Fruit fly (Drosophila melanogaster) whole organism, embryonic: Measurements from ENCODE around the gene CG4942.

Experiments used
- Aef1 ChIP-seq: fragments of 200-800 bp; sonication (Bioruptor generic); IDR thresholded peaks from 3 replicates; pipeline ENCODE4 v1.3.6; 2022; ENCODE audit warnings: missing biosample characterization, missing genetic modification characterization
- B-H2 ChIP-seq: fragments of 200-800 bp; sonication (Bioruptor generic); optimal IDR thresholded peaks from 2 replicates; lab custom pipeline; 2018; ENCODE audit warnings: missing biosample characterization, mild to moderate bottlenecking, missing genetic modification characterization
- Bdp1 ChIP-seq: fragments of 200-800 bp; sonication (Bioruptor generic); optimal IDR thresholded peaks from 3 replicates; lab custom pipeline; 2016; ENCODE audit warnings: missing biosample characterization, missing genetic modification characterization
- Bgb ChIP-seq: fragments of 200-800 bp; sonication (Bioruptor generic); IDR thresholded peaks from 2 replicates; pipeline ENCODE4 v1.3.6; 2022; ENCODE audit warnings: missing biosample characterization, missing genetic modification characterization; ENCODE audit not compliant: partially characterized antibody
- CG10431 ChIP-seq: fragments of 200-800 bp; sonication (Bioruptor generic); optimal IDR thresholded peaks from 3 replicates; lab custom pipeline; 2018; ENCODE audit warnings: missing biosample characterization, mild to moderate bottlenecking, missing genetic modification characterization
- CG11085 ChIP-seq: fragments of 200-800 bp; sonication (Bioruptor generic); IDR thresholded peaks from 2 replicates; pipeline ENCODE4 v1.3.6; 2022; ENCODE audit warnings: missing biosample characterization, missing genetic modification characterization
- CG12104 ChIP-seq: fragments of 200-800 bp; sonication (Bioruptor generic); optimal IDR thresholded peaks from 3 replicates; lab custom pipeline; 2016; ENCODE audit warnings: missing biosample characterization, missing genetic modification characterization
- CG14050 ChIP-seq: fragments of 200-800 bp; sonication (Bioruptor generic); IDR thresholded peaks from 3 replicates; pipeline ENCODE4 v1.3.6; 2022; ENCODE audit warnings: missing biosample characterization, missing genetic modification characterization
- CG15011 ChIP-seq: fragments of 200-800 bp; sonication (Bioruptor generic); optimal IDR thresholded peaks from 3 replicates; lab custom pipeline; 2018; ENCODE audit warnings: missing biosample characterization, mild to moderate bottlenecking, missing genetic modification characterization
- CG17829 ChIP-seq: fragments of 200-800 bp; optimal IDR thresholded peaks from 2 replicates; lab custom pipeline; 2019; ENCODE audit warnings: missing biosample characterization, mild to moderate bottlenecking, missing genetic modification characterization, moderate library complexity
- CG18764 ChIP-seq: fragments of 200-800 bp; sonication (Bioruptor generic); optimal IDR thresholded peaks from 3 replicates; lab custom pipeline; 2016; ENCODE audit warnings: missing biosample characterization, missing genetic modification characterization
- CG2712 ChIP-seq: fragments of 200-800 bp; optimal IDR thresholded peaks from 3 replicates; lab custom pipeline; 2019; ENCODE audit warnings: missing biosample characterization, mild to moderate bottlenecking, missing genetic modification characterization, moderate library complexity
- CG3065 ChIP-seq: fragments of 200-800 bp; sonication (Bioruptor generic); optimal IDR thresholded peaks from 2 replicates; lab custom pipeline; 2016; ENCODE audit warnings: missing biosample characterization, missing genetic modification characterization
- CG3995 ChIP-seq: fragments of 200-800 bp; sonication (Bioruptor generic); optimal IDR thresholded peaks from 3 replicates; lab custom pipeline; 2016; ENCODE audit warnings: missing biosample characterization, missing genetic modification characterization
- CG6813 ChIP-seq: fragments of 200-800 bp; sonication (Bioruptor generic); optimal IDR thresholded peaks from 2 replicates; lab custom pipeline; 2017; ENCODE audit warnings: missing biosample characterization, missing genetic modification characterization, mild to moderate bottlenecking, moderate library complexity, missing genetic modification reagents
- CG7839 ChIP-seq: fragments of 200-800 bp; sonication (Bioruptor generic); optimal IDR thresholded peaks from 3 replicates; lab custom pipeline; 2018; ENCODE audit warnings: missing biosample characterization, mild to moderate bottlenecking, missing genetic modification characterization, moderate library complexity
- CrebB ChIP-seq: fragments of 200-800 bp; sonication (Bioruptor generic); optimal IDR thresholded peaks from 3 replicates; lab custom pipeline; 2018; ENCODE audit warnings: missing biosample characterization, mild to moderate bottlenecking, missing genetic modification characterization
- Dad ChIP-seq: fragments of 200-800 bp; sonication (Bioruptor generic); optimal IDR thresholded peaks from 3 replicates; lab custom pipeline; 2016; ENCODE audit warnings: missing biosample characterization, missing genetic modification characterization
- Dp ChIP-seq: fragments of 200-800 bp; sonication (Bioruptor generic); optimal IDR thresholded peaks from 2 replicates; lab custom pipeline; 2018; ENCODE audit warnings: missing biosample characterization, mild to moderate bottlenecking, missing genetic modification characterization, moderate library complexity
- Eip74EF ChIP-seq, 2 experiments: fragments of 200-800 bp in 1 of 2; fragments of >200 bp in 1 of 2; sonication (Bioruptor generic) in 1 of 2; optimal IDR thresholded peaks; 2 replicates each; lab custom pipeline; 2017 to 2019; ENCODE audit warnings: missing biosample characterization in 2 of 2, missing genetic modification characterization in 2 of 2, mild to moderate bottlenecking in 1 of 2, moderate library complexity in 1 of 2
- Ets97D ChIP-seq: fragments of 200-800 bp; sonication (Bioruptor generic); optimal IDR thresholded peaks from 3 replicates; lab custom pipeline; 2016; ENCODE audit warnings: missing biosample characterization, missing genetic modification characterization
- HHEX ChIP-seq: fragments of 200-800 bp; sonication (Bioruptor generic); optimal IDR thresholded peaks from 3 replicates; lab custom pipeline; 2017; ENCODE audit warnings: missing biosample characterization, mild to moderate bottlenecking, missing genetic modification characterization, missing genetic modification reagents
- Hand ChIP-seq: fragments of 200-800 bp; sonication (Bioruptor generic); optimal IDR thresholded peaks from 2 replicates; lab custom pipeline; 2017; ENCODE audit warnings: mild to moderate bottlenecking, missing biosample characterization, missing genetic modification reagents, missing genetic modification characterization
- Mes4 ChIP-seq: fragments of 200-800 bp; sonication (Bioruptor generic); optimal IDR thresholded peaks from 2 replicates; lab custom pipeline; 2016; ENCODE audit warnings: missing biosample characterization, missing genetic modification characterization
- Mrtf ChIP-seq: fragments of 200-800 bp; sonication (Bioruptor generic); IDR thresholded peaks from 3 replicates; pipeline ENCODE4 v1.3.6; 2022; ENCODE audit warnings: missing biosample characterization, missing genetic modification characterization
- NC2α ChIP-seq: fragments of 200-800 bp; sonication (Bioruptor generic); optimal IDR thresholded peaks from 2 replicates; lab custom pipeline; 2016; ENCODE audit warnings: missing biosample characterization, missing genetic modification characterization
- Trl ChIP-seq, 3 experiments: fragments of >200 bp in 2 of 3; fragments of 200-800 bp in 1 of 3; sonication (Bioruptor generic) in 1 of 3; optimal IDR thresholded peaks; 2 replicates in 1 of 3; 3 replicates in 2 of 3; lab custom pipeline; 2016 to 2017; ENCODE audit warnings: missing biosample characterization in 1 of 3, missing genetic modification characterization in 1 of 3
- amos ChIP-seq: fragments of 200-800 bp; sonication (Bioruptor generic); IDR thresholded peaks from 2 replicates; pipeline ENCODE4 v1.3.6; 2022; ENCODE audit warnings: missing biosample characterization, missing genetic modification characterization; ENCODE audit not compliant: partially characterized antibody
- aop ChIP-seq: fragments of 200-800 bp; sonication (Bioruptor generic); IDR thresholded peaks from 2 replicates; pipeline ENCODE4 v1.3.6; 2022; ENCODE audit warnings: missing biosample characterization, missing genetic modification characterization
- bigmax ChIP-seq: fragments of 200-800 bp; sonication (Bioruptor generic); optimal IDR thresholded peaks from 2 replicates; lab custom pipeline; 2018; ENCODE audit warnings: missing biosample characterization, mild to moderate bottlenecking, missing genetic modification characterization
- cas ChIP-seq: fragments of 200-800 bp; sonication (Bioruptor generic); IDR thresholded peaks from 2 replicates; pipeline ENCODE4 v1.3.6; 2022; ENCODE audit warnings: missing biosample characterization, missing genetic modification characterization
- crc ChIP-seq: fragments of 200-800 bp; sonication (Bioruptor generic); optimal IDR thresholded peaks from 2 replicates; lab custom pipeline; 2016; ENCODE audit warnings: missing biosample characterization, missing genetic modification characterization
- crol ChIP-seq: fragments of 200-800 bp; sonication (Bioruptor generic); IDR thresholded peaks from 2 replicates; pipeline ENCODE4 v1.3.6; 2022; ENCODE audit warnings: missing biosample characterization, missing genetic modification characterization
- danr ChIP-seq: fragments of 200-800 bp; sonication (Bioruptor generic); IDR thresholded peaks from 2 replicates; pipeline ENCODE4 v1.3.6; 2022; ENCODE audit warnings: missing biosample characterization, missing genetic modification characterization
- dati ChIP-seq: fragments of 200-800 bp; sonication (Bioruptor generic); IDR thresholded peaks from 2 replicates; pipeline ENCODE4 v1.3.6; 2022; ENCODE audit warnings: missing biosample characterization, missing genetic modification characterization
- dimm ChIP-seq: fragments of 200-800 bp; sonication (Bioruptor generic); IDR thresholded peaks from 2 replicates; pipeline ENCODE4 v1.3.6; 2022; ENCODE audit warnings: missing biosample characterization, missing genetic modification characterization
- dpn ChIP-seq, 2 experiments: fragments of 200-800 bp; sonication (Bioruptor generic); optimal IDR thresholded peaks; 3 replicates each; lab custom pipeline; 2016; ENCODE audit warnings: missing biosample characterization in 2 of 2, missing genetic modification characterization in 2 of 2
- eve ChIP-seq, 2 experiments: fragments of >200 bp; optimal IDR thresholded peaks; 2 replicates each; lab custom pipeline; 2017; ENCODE audit warnings: missing biosample characterization in 2 of 2, missing genetic modification characterization in 2 of 2
- fd102C ChIP-seq: fragments of 200-800 bp; sonication (Bioruptor generic); optimal IDR thresholded peaks from 2 replicates; lab custom pipeline; 2018; ENCODE audit warnings: missing biosample characterization, mild to moderate bottlenecking, missing genetic modification characterization, moderate library complexity
- gem ChIP-seq: fragments of 200-800 bp; sonication (Bioruptor generic); optimal IDR thresholded peaks from 2 replicates; lab custom pipeline; 2019; ENCODE audit warnings: missing biosample characterization, mild to moderate bottlenecking, missing genetic modification characterization, moderate library complexity
- grau ChIP-seq: fragments of 200-800 bp; optimal IDR thresholded peaks from 3 replicates; lab custom pipeline; 2019; ENCODE audit warnings: missing biosample characterization, mild to moderate bottlenecking, missing genetic modification characterization, moderate library complexity
- gro ChIP-seq: fragments of 200-800 bp; sonication (Bioruptor generic); optimal IDR thresholded peaks from 2 replicates; lab custom pipeline; 2016; ENCODE audit warnings: missing biosample characterization, missing genetic modification characterization
- lab ChIP-seq: fragments of 200-800 bp; sonication (Bioruptor generic); optimal IDR thresholded peaks from 3 replicates; lab custom pipeline; 2017; ENCODE audit warnings: missing biosample characterization, missing genetic modification characterization, mild to moderate bottlenecking, moderate library complexity, missing genetic modification reagents
- p53 ChIP-seq: fragments of 200-800 bp; sonication (Bioruptor generic); optimal IDR thresholded peaks from 2 replicates; lab custom pipeline; 2016; ENCODE audit warnings: missing biosample characterization, missing genetic modification characterization
- ranshi ChIP-seq: fragments of 200-800 bp; sonication (Bioruptor generic); IDR thresholded peaks from 2 replicates; pipeline ENCODE4 v1.3.6; 2022; ENCODE audit warnings: missing biosample characterization, missing genetic modification characterization
- salm ChIP-seq: fragments of 200-800 bp; sonication (Bioruptor generic); optimal IDR thresholded peaks from 2 replicates; lab custom pipeline; 2018; ENCODE audit warnings: missing biosample characterization, mild to moderate bottlenecking, missing genetic modification characterization
- sens-2 ChIP-seq: fragments of 200-800 bp; sonication (Bioruptor generic); IDR thresholded peaks from 2 replicates; pipeline ENCODE4 v1.3.6; 2022; ENCODE audit warnings: missing biosample characterization, missing genetic modification characterization
- seq ChIP-seq: fragments of 200-800 bp; sonication (Bioruptor generic); IDR thresholded peaks from 2 replicates; pipeline ENCODE4 v1.3.6; 2022; ENCODE audit warnings: missing biosample characterization, missing genetic modification characterization
- slbo ChIP-seq: fragments of 200-800 bp; sonication (Bioruptor generic); IDR thresholded peaks from 2 replicates; pipeline ENCODE4 v1.3.6; 2022; ENCODE audit warnings: missing biosample characterization, missing genetic modification characterization
- sr ChIP-seq: fragments of 200-800 bp; sonication (Bioruptor generic); IDR thresholded peaks from 3 replicates; pipeline ENCODE4 v1.3.6; 2022; ENCODE audit warnings: missing biosample characterization, missing genetic modification characterization
- ssp ChIP-seq: fragments of 200-800 bp; sonication (Bioruptor generic); IDR thresholded peaks from 2 replicates; pipeline ENCODE4 v1.3.6; 2022; ENCODE audit warnings: missing biosample characterization, missing genetic modification characterization

Gene CG4942

DNA sequence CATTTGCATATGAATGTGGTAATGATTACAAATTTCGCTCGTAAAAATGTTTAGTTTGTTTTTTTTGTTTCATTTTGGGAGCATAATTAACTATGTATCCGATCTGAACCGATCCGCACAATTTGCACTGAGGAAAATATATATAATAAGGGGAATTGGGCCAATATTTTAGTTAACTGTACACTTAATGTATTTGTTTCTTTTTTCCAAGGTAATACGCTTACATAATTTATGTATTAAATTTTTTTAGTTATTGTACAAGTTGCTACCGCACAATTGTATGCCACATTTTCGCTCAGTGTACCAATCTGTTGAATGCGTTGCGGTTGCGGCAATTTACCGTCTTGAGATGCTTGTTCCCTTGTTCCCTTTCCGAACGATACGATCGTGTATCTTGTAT, 47.2 kb upstream of the CG4942 start (continued):
- TF ChIP-seq Hand (peak; percentile 48), Mrtf (peak; percentile 86), CG14050 (peak; percentile 81), Eip74EF (GFP tag; optimal IDR thresholded peaks at IDR 0.05; lab: Kevin White, UChicago) (peak in 1 of 2 experiments; percentile 64), CG18764 (GFP tag; lab: Kevin White, UChicago) (peak; percentile 68), ssp (peak; percentile 81), sens-2 (GFP tag; lab: Robert Waterston, UW) (peak; percentile 90), CG2712 (tag; lab: Kevin White, UChicago) (peak; percentile 89), seq (GFP tag; lab: Robert Waterston, UW) (peak; percentile 87), dpn (GFP tag; optimal IDR thresholded peaks at IDR 0.05; lab: Kevin White, UChicago) (peak; percentile 83 to 87), CG3065 (GFP tag; lab: Kevin White, UChicago) (no peak), bigmax (no peak), cas (GFP tag; lab: Robert Waterston, UW) (peak; percentile 72; the same call in 1 of the 2 replicates), CG11085 (GFP tag; lab: Robert Waterston, UW) (peak; percentile 54), CG7839 (tag; lab: Kevin White, UChicago) (peak; percentile 93), slbo (GFP tag; lab: Robert Waterston, UW) (peak; percentile 92), gem (tag; lab: Kevin White, UChicago) (peak; percentile 93), Mes4 (peak; percentile 65), CG15011 (GFP tag; lab: Kevin White, UChicago) (peak; percentile 61), Trl (optimal IDR thresholded peaks at IDR 0.05; lab: Kevin White, UChicago) (no peak), Trl (GFP tag; optimal IDR thresholded peaks at IDR 0.05; lab: Kevin White, UChicago) (peak; percentile 76), B-H2 (no peak), amos (GFP tag; lab: Robert Waterston, UW) (no peak), CG17829 (tag; lab: Kevin White, UChicago) (peak; percentile 87), CrebB (tag; lab: Kevin White, UChicago) (peak; percentile 67), grau (tag; lab: Kevin White, UChicago) (peak; percentile 84), eve (GFP tag; optimal IDR thresholded peaks at IDR 0.05; lab: Kevin White, UChicago) (peak in 1 of 2 experiments; percentile 94), CG10431 (peak; percentile 28), Bdp1 (GFP tag; lab: Kevin White, UChicago) (peak; percentile 43), danr (GFP tag; lab: Robert Waterston, UW) (peak; percentile 80), CG12104 (peak; percentile 74), crc (GFP tag; lab: Kevin White, UChicago) (peak; percentile 71), gro (GFP tag; lab: Kevin White, UChicago) (peak; percentile 57), salm (peak; percentile 81), dimm (GFP tag; lab: Robert Waterston, UW) (peak; percentile 58), ranshi (GFP tag; lab: Robert Waterston, UW) (peak; percentile 87), Ets97D (peak; percentile 35), NC2α (GFP tag; lab: Kevin White, UChicago) (peak; percentile 38), CG3995 (GFP tag; lab: Kevin White, UChicago) (peak; percentile 12), aop (GFP tag; lab: Robert Waterston, UW) (peak; percentile 66; the same call in 1 of the 2 replicates), fd102C (GFP tag; lab: Kevin White, UChicago) (peak; percentile 61), Bgb (no peak), Dp (GFP tag; lab: Kevin White, UChicago) (no peak), CG6813 (GFP tag; lab: Kevin White, UChicago) (peak; percentile 74), Aef1 (peak; percentile 89), sr (GFP tag; lab: Robert Waterston, UW) (peak; percentile 65; the same call in 2 of the 3 replicates), Dad (peak; percentile 73), p53 (no peak), lab (GFP tag; lab: Kevin White, UChicago) (peak; percentile 83), HHEX (GFP tag; lab: Kevin White, UChicago) (peak; percentile 70), crol (GFP tag; lab: Robert Waterston, UW) (no peak), dati (peak; percentile 75; the same call in 1 of the 2 replicates)
